Fruit fly (Drosophila melanogaster): ENCODE results near the gene cal1.

Gene cal1

DNA sequence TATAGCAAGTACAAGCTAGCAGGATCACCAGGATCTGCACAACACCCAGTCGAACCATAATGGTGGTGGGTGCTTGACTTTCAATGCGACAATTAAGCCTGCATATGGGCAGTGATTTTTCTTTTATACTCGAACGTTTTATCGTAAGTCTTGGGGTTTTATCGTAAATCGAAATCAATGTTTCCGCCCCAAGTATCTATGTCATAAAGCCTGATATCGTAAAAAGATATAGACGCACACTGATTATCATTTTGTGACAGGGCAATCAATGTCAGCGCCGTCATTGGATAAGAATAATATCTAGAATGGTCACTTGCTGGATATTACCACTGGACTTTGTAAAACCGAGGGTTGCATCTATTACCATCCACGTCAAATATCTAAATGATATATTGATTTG lies 42.2 kb downstream of the cal1 start, which contains the start of gene CG17475:
CG17475 (minus strand) TSS at position 101 of the 400 bp plus-strand sequence.
- TF ChIP-seq ttk (optimal IDR thresholded peaks at IDR 0.05) (no peak), h (optimal IDR thresholded peaks at IDR 0.05) (no peak), Myc (optimal IDR thresholded peaks at IDR 0.05) (no peak), insv (optimal IDR thresholded peaks at IDR 0.05) (no peak), psq (optimal IDR thresholded peaks at IDR 0.05) (no peak), Sin3A (optimal IDR thresholded peaks at IDR 0.05) (no peak)

DNA sequence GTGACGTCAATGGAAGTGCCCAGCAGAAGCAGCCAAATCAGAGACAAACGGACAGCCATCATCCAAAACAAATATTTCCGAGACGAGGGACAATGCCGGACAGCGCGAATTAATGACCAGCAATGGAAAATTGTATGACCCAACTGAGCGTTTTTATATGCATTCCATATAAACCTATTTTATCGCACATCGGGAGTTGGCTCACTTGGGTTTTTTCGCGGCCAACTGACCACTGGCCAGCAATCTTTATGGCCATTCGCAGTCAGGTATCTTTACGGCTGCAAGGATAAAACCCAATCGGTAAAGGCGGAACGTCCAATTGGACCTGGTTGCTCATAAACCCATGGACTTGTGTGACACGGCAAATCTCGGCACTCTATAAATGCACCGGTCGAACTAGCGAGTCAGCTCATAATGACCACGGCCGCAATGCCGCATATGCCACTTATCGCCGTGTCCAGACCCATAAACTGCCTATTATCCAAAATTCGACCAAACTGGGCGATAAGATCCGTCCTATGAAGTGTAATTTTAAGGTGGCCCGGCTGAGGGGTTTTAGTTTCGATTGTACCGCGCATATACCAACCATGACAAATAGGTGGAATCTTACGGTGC lies 44.1 kb downstream of the cal1 start, which contains the start of the genes CG4053 and CG31266:
CG4053 (minus strand) TSS at position 101 of the 615 bp plus-strand sequence.
CG31266 (plus strand) TSS at position 565 of the 615 bp plus-strand sequence.
- TF ChIP-seq insv (optimal IDR thresholded peaks at IDR 0.05): no peak

DNA sequence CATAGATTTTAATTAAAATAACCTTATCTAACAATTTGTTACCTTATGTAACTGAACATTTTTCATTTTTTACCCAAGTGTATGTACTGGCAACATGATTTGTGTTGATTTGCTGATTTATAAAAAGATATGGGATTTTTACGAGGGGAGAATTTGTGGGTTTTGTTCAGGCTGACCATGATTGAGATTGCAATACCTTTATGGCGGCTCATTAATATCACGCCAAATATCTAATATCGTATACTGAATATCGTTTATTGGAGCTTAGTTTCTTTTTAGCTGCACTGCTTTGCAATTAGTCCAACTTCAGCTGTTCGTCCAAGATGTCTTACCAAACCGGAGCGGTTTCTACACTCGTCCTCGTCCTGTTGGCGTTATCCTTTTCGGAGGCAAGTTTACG lies 45.8 kb downstream of the cal1 start, which contains the start of gene CG31267:
CG31267 (plus strand) TSS at position 301 of the 400 bp plus-strand sequence.
- TF ChIP-seq insv (optimal IDR thresholded peaks at IDR 0.05) (no peak), Sin3A (optimal IDR thresholded peaks at IDR 0.05) (no peak), psq (optimal IDR thresholded peaks at IDR 0.05) (no peak), ttk (optimal IDR thresholded peaks at IDR 0.05) (no peak), h (optimal IDR thresholded peaks at IDR 0.05) (no peak), Myc (optimal IDR thresholded peaks at IDR 0.05) (no peak)

DNA sequence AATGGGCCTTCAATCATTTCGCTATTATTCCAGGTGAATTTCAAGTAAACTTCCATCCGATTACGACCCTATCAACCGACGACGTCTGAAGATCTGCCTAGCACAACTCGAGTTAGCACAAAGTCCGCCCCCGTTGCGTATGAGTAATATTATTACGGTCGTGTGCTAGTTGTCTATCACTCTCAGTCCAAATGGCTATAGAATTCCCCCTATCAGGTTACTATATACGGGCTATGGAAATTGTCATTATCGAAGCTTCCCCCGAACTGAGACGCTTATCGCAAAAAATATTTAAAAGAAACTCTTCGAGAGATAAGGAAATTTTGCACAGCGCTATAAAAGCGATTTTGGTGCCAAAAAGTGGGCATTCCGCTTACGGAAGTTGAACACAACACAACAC lies 47.7 kb downstream of the cal1 start, which contains the start of gene CG5246:
CG5246 (plus strand) TSS at position 365 of the 400 bp plus-strand sequence.
- no peak for TF ChIP-seq psq (optimal IDR thresholded peaks at IDR 0.05)
- TF ChIP-seq ttk (optimal IDR thresholded peaks at IDR 0.05): no peak
- TF ChIP-seq Myc (optimal IDR thresholded peaks at IDR 0.05): no peak
- TF ChIP-seq Sin3A (optimal IDR thresholded peaks at IDR 0.05): no peak
- no peak for TF ChIP-seq insv (optimal IDR thresholded peaks at IDR 0.05)
- TF ChIP-seq h (optimal IDR thresholded peaks at IDR 0.05): no peak

DNA sequence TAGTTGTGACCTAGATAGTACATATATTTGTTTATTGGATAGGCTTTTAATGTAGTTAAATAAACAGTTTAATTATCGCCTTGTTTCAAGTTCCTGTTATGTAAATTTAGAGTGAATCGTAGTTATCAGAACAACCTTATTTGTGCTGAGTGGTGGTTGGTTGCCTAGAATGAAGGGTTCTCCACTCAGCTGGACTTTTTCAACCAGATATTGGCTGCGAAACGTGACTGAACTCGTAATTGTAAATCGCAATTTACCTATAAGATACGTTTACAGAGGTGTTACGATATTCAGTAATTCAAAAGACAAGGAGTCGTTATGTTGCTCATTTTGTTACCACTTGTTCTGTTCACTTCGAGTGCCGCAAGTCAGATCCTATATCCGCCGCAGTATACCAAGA lies 49.5 kb downstream of the cal1 start, which contains the start of gene CG5255:
CG5255 (plus strand) TSS at position 301 of the 400 bp plus-strand sequence.
- no peak for TF ChIP-seq h (optimal IDR thresholded peaks at IDR 0.05)
- no peak for TF ChIP-seq psq (optimal IDR thresholded peaks at IDR 0.05)
- TF ChIP-seq ttk (optimal IDR thresholded peaks at IDR 0.05): no peak

DNA sequence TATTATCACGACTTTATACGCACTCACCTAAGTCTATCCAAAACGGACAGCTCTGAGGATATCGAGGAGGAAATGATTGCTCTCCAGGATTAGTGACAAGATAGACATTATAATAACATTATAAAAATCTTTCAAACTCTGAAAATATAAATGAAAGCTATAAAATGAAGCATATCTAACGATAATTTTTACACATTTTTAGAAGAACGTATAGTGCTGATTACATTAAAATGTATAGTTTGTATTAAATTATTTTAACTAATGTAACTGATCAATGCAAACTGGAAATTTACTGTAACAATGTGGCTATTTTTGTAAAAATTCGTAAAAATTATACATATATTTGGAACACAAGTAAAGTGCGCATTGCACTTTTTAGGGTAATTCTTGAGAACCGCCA lies 50.6 kb downstream of the cal1 start, which contains the start of gene CG5265:
CG5265 (plus strand) TSS at position 301 of the 400 bp plus-strand sequence.
- TF ChIP-seq Myc (optimal IDR thresholded peaks at IDR 0.05) (no peak), Sin3A (optimal IDR thresholded peaks at IDR 0.05) (no peak), h (optimal IDR thresholded peaks at IDR 0.05) (no peak), ttk (optimal IDR thresholded peaks at IDR 0.05) (no peak), psq (optimal IDR thresholded peaks at IDR 0.05) (no peak), insv (optimal IDR thresholded peaks at IDR 0.05) (no peak)
